Fruit fly (Drosophila melanogaster) whole organism, prepupa: ENCODE results near the gene HtrA2.

ENCODE experiments used
- Gug ChIP-seq: fragments of 200-800 bp; sonication (Bioruptor generic); IDR thresholded peaks from 2 replicates; pipeline ENCODE4 v1.3.6; 2022; ENCODE audit warnings: missing biosample characterization, missing genetic modification characterization
- vri ChIP-seq: fragments of 200-800 bp; sonication (Bioruptor generic); optimal IDR thresholded peaks from 3 replicates; lab custom pipeline; 2016; ENCODE audit warnings: missing biosample characterization, mild to moderate bottlenecking, missing genetic modification characterization

- TF ChIP-seq Gug (GFP tag; lab: Robert Waterston, UW): no peak
- no peak for TF ChIP-seq vri (GFP tag; lab: Kevin White, UChicago)
These were observed 46.3 kb downstream of the HtrA2 start for dm6 chr3R:14465183-14465582.
